Worm (Caenorhabditis elegans) whole organism, late embryonic: ENCODE data around the gene dpm-1.

Source experiments
- C08G9.2 ChIP-seq: sonication (generic microtip); optimal IDR thresholded peaks from 2 replicates; lab custom pipeline; 2016; ENCODE audit warnings: mild to moderate bottlenecking, missing genetic modification characterization, moderate library complexity, missing compliant biosample characterization
- C38D4.7 ChIP-seq: fragments of 200-800 bp; sonication (Bioruptor generic); optimal IDR thresholded peaks from 2 replicates; lab custom pipeline; 2018; ENCODE audit warnings: mild to moderate bottlenecking, missing genetic modification characterization, moderate library complexity, missing compliant biosample characterization
- K09A11.1 ChIP-seq: sonication (generic microtip); optimal IDR thresholded peaks from 2 replicates; lab custom pipeline; 2017; ENCODE audit warnings: antibody characterized with exemption, mild to moderate bottlenecking, missing genetic modification characterization, missing compliant biosample characterization; ENCODE audit not compliant: insufficient read depth
- T23F11.4 ChIP-seq: fragments of 200-800 bp; sonication (Bioruptor generic); optimal IDR thresholded peaks from 2 replicates; lab custom pipeline; 2018; ENCODE audit warnings: mild to moderate bottlenecking, missing genetic modification characterization, missing compliant biosample characterization
- Y22D7AL.16 ChIP-seq: sonication (generic microtip); optimal IDR thresholded peaks from 2 replicates; lab custom pipeline; 2016; ENCODE audit warnings: missing genetic modification characterization, missing compliant biosample characterization
- ahr-1 ChIP-seq: sonication (generic microtip); optimal IDR thresholded peaks from 2 replicates; lab custom pipeline; 2016; ENCODE audit warnings: missing genetic modification characterization, missing compliant biosample characterization
- ama-1 ChIP-seq: fragments of 150-350 bp; optimal IDR thresholded peaks from 2 replicates; lab custom pipeline; 2014
- ceh-18 ChIP-seq: sonication (generic microtip); optimal IDR thresholded peaks from 2 replicates; lab custom pipeline; 2016; ENCODE audit warnings: missing genetic modification characterization, missing compliant biosample characterization
- ceh-2 ChIP-seq: sonication (generic microtip); optimal IDR thresholded peaks from 2 replicates; lab custom pipeline; 2016; ENCODE audit warnings: missing genotype, missing genetic modification characterization, missing compliant biosample characterization
- ceh-22 ChIP-seq: sonication (generic microtip); optimal IDR thresholded peaks from 2 replicates; lab custom pipeline; 2017; ENCODE audit warnings: missing biosample characterization, missing genetic modification characterization
- ceh-34 ChIP-seq: sonication (generic microtip); optimal IDR thresholded peaks from 2 replicates; lab custom pipeline; 2016; ENCODE audit warnings: mild to moderate bottlenecking, missing genetic modification characterization, missing compliant biosample characterization
- ceh-48 ChIP-seq: sonication (generic microtip); optimal IDR thresholded peaks from 2 replicates; lab custom pipeline; 2016; ENCODE audit warnings: missing genetic modification characterization, inconsistent platforms, missing compliant biosample characterization
- dmd-4 ChIP-seq: sonication (generic microtip); optimal IDR thresholded peaks from 2 replicates; lab custom pipeline; 2016; ENCODE audit warnings: borderline replicate concordance, missing genetic modification characterization, missing compliant biosample characterization
- dve-1 ChIP-seq: sonication (generic microtip); optimal IDR thresholded peaks from 2 replicates; lab custom pipeline; 2017; ENCODE audit warnings: antibody characterized with exemption, mild to moderate bottlenecking, missing genetic modification characterization, missing compliant biosample characterization
- elt-2 ChIP-seq: sonication (generic microtip); optimal IDR thresholded peaks from 2 replicates; lab custom pipeline; 2016; ENCODE audit warnings: missing genetic modification reagents, missing genetic modification characterization, missing compliant biosample characterization
- elt-4 ChIP-seq: sonication (generic microtip); optimal IDR thresholded peaks from 2 replicates; lab custom pipeline; 2016; ENCODE audit warnings: missing genetic modification characterization, missing compliant biosample characterization
- eyg-1 ChIP-seq: sonication (generic microtip); optimal IDR thresholded peaks from 2 replicates; lab custom pipeline; 2016; ENCODE audit warnings: missing genotype, missing genetic modification characterization, missing compliant biosample characterization
- fkh-10 ChIP-seq: fragments of 150-350 bp; optimal IDR thresholded peaks from 2 replicates; lab custom pipeline; 2014; ENCODE audit warnings: missing biosample characterization, missing genetic modification reagents, missing genetic modification characterization
- fkh-6 ChIP-seq: sonication (generic microtip); optimal IDR thresholded peaks from 2 replicates; lab custom pipeline; 2016; ENCODE audit warnings: missing genetic modification characterization, missing compliant biosample characterization
- gmeb-2 ChIP-seq: sonication (generic microtip); optimal IDR thresholded peaks from 2 replicates; lab custom pipeline; 2016; ENCODE audit warnings: missing genetic modification characterization, inconsistent platforms, missing compliant biosample characterization
- hlh-30 ChIP-seq: sonication (generic microtip); optimal IDR thresholded peaks from 2 replicates; lab custom pipeline; 2017; ENCODE audit warnings: antibody characterized with exemption, missing genetic modification characterization, missing compliant biosample characterization; ENCODE audit not compliant: insufficient read depth
- hlh-8 ChIP-seq: sonication (generic microtip); optimal IDR thresholded peaks from 2 replicates; lab custom pipeline; 2016; ENCODE audit warnings: missing genotype, missing genetic modification characterization, missing compliant biosample characterization
- madf-2 ChIP-seq: sonication (generic microtip); optimal IDR thresholded peaks from 2 replicates; lab custom pipeline; 2017; ENCODE audit warnings: missing genetic modification characterization, missing compliant biosample characterization
- nfya-1 ChIP-seq: sonication (generic microtip); optimal IDR thresholded peaks from 2 replicates; lab custom pipeline; 2017; ENCODE audit warnings: missing genetic modification characterization, mild to moderate bottlenecking, missing compliant biosample characterization, antibody characterized with exemption, moderate library complexity
- pat-9 ChIP-seq: fragments of 200-800 bp; sonication (Bioruptor generic); optimal IDR thresholded peaks from 2 replicates; lab custom pipeline; 2018; ENCODE audit warnings: mild to moderate bottlenecking, missing genetic modification characterization, moderate library complexity, missing compliant biosample characterization
- pax-1 ChIP-seq: fragments of 150-350 bp; optimal IDR thresholded peaks from 2 replicates; lab custom pipeline; 2014; ENCODE audit warnings: missing biosample characterization, missing genetic modification characterization
- pha-2 ChIP-seq: sonication (generic microtip); optimal IDR thresholded peaks from 2 replicates; lab custom pipeline; 2017; ENCODE audit warnings: mild to moderate bottlenecking, missing genetic modification characterization, missing compliant biosample characterization
- pha-4 ChIP-seq: fragments of 150-350 bp; optimal IDR thresholded peaks from 2 replicates; lab custom pipeline; 2018; ENCODE audit warnings: missing biosample characterization, missing genetic modification reagents, missing genetic modification characterization
- pqm-1 ChIP-seq: sonication (generic microtip); optimal IDR thresholded peaks from 2 replicates; lab custom pipeline; 2016; ENCODE audit warnings: missing genetic modification characterization, missing compliant biosample characterization
- pros-1 ChIP-seq: fragments of 150-350 bp; optimal IDR thresholded peaks from 2 replicates; lab custom pipeline; 2014; ENCODE audit warnings: missing biosample characterization, missing genetic modification reagents, missing genetic modification characterization
- ref-2 ChIP-seq: sonication (generic microtip); optimal IDR thresholded peaks from 2 replicates; lab custom pipeline; 2016; ENCODE audit warnings: missing genetic modification characterization, missing compliant biosample characterization
- rnt-1 ChIP-seq: sonication (generic microtip); optimal IDR thresholded peaks from 2 replicates; lab custom pipeline; 2016; ENCODE audit warnings: missing genetic modification characterization, missing compliant biosample characterization
- sdc-2 ChIP-seq: sonication (generic microtip); optimal IDR thresholded peaks from 2 replicates; lab custom pipeline; 2016; ENCODE audit warnings: missing genotype, missing genetic modification characterization, missing compliant biosample characterization
- sox-4 ChIP-seq: sonication (generic microtip); optimal IDR thresholded peaks from 2 replicates; lab custom pipeline; 2017; ENCODE audit warnings: mild to moderate bottlenecking, missing genetic modification characterization, inconsistent platforms, missing compliant biosample characterization
- syd-9 ChIP-seq: sonication (generic microtip); optimal IDR thresholded peaks from 2 replicates; lab custom pipeline; 2016; ENCODE audit warnings: mild to moderate bottlenecking, missing genetic modification characterization, moderate library complexity, missing compliant biosample characterization
- tbx-2 ChIP-seq: sonication (generic microtip); optimal IDR thresholded peaks from 2 replicates; lab custom pipeline; 2016; ENCODE audit warnings: missing genetic modification characterization, missing compliant biosample characterization
- unc-3 ChIP-seq, 2 experiments: fragments of 200-800 bp in 1 of 2; sonication (Bioruptor generic) in 1 of 2; sonication (generic microtip) in 1 of 2; conservative IDR thresholded peaks in 1 of 2; optimal IDR thresholded peaks in 1 of 2; 2 replicates each; pipeline versions ENCODE4 v1.3.6 to Lab custom; 2016 to 2022; ENCODE audit warnings: missing compliant biosample characterization in 2 of 2, missing genetic modification characterization in 2 of 2, missing genetic modification reagents in 1 of 2
- unc-42 ChIP-seq: sonication (generic microtip); optimal IDR thresholded peaks from 2 replicates; lab custom pipeline; 2016; ENCODE audit warnings: missing genotype, missing genetic modification characterization, missing compliant biosample characterization
- zip-5 ChIP-seq: sonication (generic microtip); optimal IDR thresholded peaks from 2 replicates; lab custom pipeline; 2016; ENCODE audit warnings: missing genetic modification characterization, missing compliant biosample characterization

Gene dpm-1

ce11 chrIV:422112-422511, 23.4 kb upstream of the dpm-1 start:
- no peak for TF ChIP-seq Y22D7AL.16
- TF ChIP-seq pat-9: no peak

DNA sequence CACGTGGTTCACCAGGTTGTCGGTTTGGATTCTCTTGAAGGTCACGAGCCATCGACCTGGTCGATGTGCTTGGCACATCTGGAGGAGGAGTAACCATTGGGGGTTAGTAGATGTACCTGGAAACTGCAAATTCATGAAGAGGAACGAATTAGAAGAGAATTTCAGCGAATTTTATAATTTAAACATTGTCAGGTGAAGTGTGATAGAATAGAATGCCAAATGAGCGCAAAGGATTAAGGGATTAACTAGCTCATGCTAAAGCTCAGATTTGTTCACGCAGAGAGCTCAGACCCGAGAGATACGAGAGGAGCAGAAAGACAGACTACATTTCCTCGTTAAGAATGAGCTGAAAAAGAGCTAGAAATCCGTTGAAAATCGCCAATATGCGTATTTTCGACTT, 20.4 kb upstream of the dpm-1 start, which contains the start of gene daf-18:
Gene daf-18 (minus strand): TSS at position 126 of the 400 bp plus-strand sequence.
- TF ChIP-seq pax-1 (tag; lab: Kevin White, UChicago) (no peak), rnt-1 (tag; lab: Kevin White, UChicago) (no peak), hlh-8 (tag; lab: Kevin White, UChicago) (no peak), ama-1 (no peak), C38D4.7 (GFP tag; lab: Kevin White, UChicago) (no peak), dve-1 (tag; lab: Kevin White, UChicago) (peak; percentile 3)

- TF ChIP-seq syd-9 (tag; lab: Kevin White, UChicago) (no peak), K09A11.1 (tag; lab: Kevin White, UChicago) (no peak), nfya-1 (tag; lab: Kevin White, UChicago) (peak; percentile 11), unc-3 (GFP tag; conservative IDR thresholded peaks at IDR 0.05; lab: Robert Waterston, UW) (no peak), unc-3 (tag; optimal IDR thresholded peaks at IDR 0.05; lab: Kevin White, UChicago) (no peak), pat-9 (no peak), ceh-2 (tag; lab: Kevin White, UChicago) (no peak), ceh-48 (tag; lab: Kevin White, UChicago) (peak; percentile 56)
Observed at ce11 chrIV:425546-425945, 19.9 kb upstream of the dpm-1 start.

ce11 chrIV:425995-426394, 19.5 kb upstream of the dpm-1 start, which contains the start of gene garr-1:
Gene garr-1 (plus strand): TSS chrIV:426168.
- TF ChIP-seq pax-1 (tag; lab: Kevin White, UChicago) (no peak), ahr-1 (tag; lab: Kevin White, UChicago) (no peak), madf-2 (tag; lab: Kevin White, UChicago) (no peak), ceh-34 (tag; lab: Kevin White, UChicago) (no peak), C38D4.7 (GFP tag; lab: Kevin White, UChicago) (no peak), hlh-30 (no peak)

DNA sequence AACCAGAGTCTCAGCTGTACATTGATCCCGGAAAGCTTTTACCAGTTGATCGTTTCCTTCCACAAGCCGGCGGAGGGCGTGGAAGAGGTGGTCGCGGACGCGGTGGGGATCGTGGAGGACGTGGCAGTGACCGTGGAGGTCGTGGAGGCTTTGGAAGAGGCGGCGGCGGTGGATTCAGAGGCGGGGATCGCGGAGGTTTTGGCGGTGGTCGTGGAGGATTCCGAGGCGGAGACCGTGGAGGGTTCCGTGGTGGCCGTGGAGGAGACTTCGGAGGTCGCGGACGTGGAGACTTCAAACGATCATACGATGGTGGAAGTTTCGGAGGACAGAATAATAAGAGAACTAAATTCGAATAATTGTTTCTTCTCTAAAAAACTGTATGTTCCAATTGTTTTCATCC, 18.9 kb upstream of the dpm-1 start:
- no peak for TF ChIP-seq pat-9
- TF ChIP-seq elt-2 (tag; lab: Kevin White, UChicago): no peak
- TF ChIP-seq pha-2: no peak
- TF ChIP-seq sox-4 (tag; lab: Kevin White, UChicago): no peak
- no peak for TF ChIP-seq C08G9.2
- TF ChIP-seq syd-9 (tag; lab: Kevin White, UChicago): no peak
- TF ChIP-seq ceh-22: no peak
- no peak for TF ChIP-seq ama-1
- no peak for TF ChIP-seq pros-1 (tag; lab: Kevin White, UChicago)
- TF ChIP-seq unc-42 (tag; lab: Kevin White, UChicago): no peak
- no peak for TF ChIP-seq zip-5 (tag; lab: Kevin White, UChicago)
- TF ChIP-seq fkh-10 (GFP tag; lab: Kevin White, UChicago): no peak
- TF ChIP-seq dmd-4 (tag; lab: Kevin White, UChicago): no peak

ce11 chrIV:427100-427908, 18.2 kb upstream of the dpm-1 start:
- TF ChIP-seq pqm-1 (no peak), C08G9.2 (no peak), fkh-6 (tag; lab: Kevin White, UChicago) (no peak), ama-1 (no peak), tbx-2 (tag; lab: Kevin White, UChicago) (no peak), ceh-18 (tag; lab: Kevin White, UChicago) (no peak), sox-4 (tag; lab: Kevin White, UChicago) (no peak), syd-9 (tag; lab: Kevin White, UChicago) (no peak), pha-2 (no peak), gmeb-2 (tag; lab: Kevin White, UChicago) (no peak), hlh-8 (tag; lab: Kevin White, UChicago) (no peak), elt-4 (tag; lab: Kevin White, UChicago) (no peak), ref-2 (tag; lab: Kevin White, UChicago) (no peak), dmd-4 (tag; lab: Kevin White, UChicago) (no peak), ceh-2 (tag; lab: Kevin White, UChicago) (no peak), pha-4 (tag; lab: Kevin White, UChicago) (no peak), sdc-2 (tag; lab: Kevin White, UChicago) (no peak), eyg-1 (no peak), T23F11.4 (GFP tag; lab: Kevin White, UChicago) (no peak)
- TF ChIP-seq, all 69 proteins: peak for 0
